Comparison of ENCODE assay signal across 1 fruit fly cellular context in genomic region chr3L:16640509-16641068, dm6.
A peak's percentile ranks its signal among the peaks of the same experiment; 100 is the strongest.
TF ChIP-seq lines count a peak whose summit lies in the region.

No protein-coding gene starts in this region.

TF ChIP-seq in whole organism, embryonic, 481 proteins besides CTCF, POLR2A, EP300 and RAD21 (continued from another document):
- TF ChIP-seq croc (GFP tag; conservative IDR thresholded peaks at IDR 0.05; lab: Robert Waterston, UW) (no peak), Lim3 (GFP tag; IDR thresholded peaks at IDR 0.05; lab: Robert Waterston, UW) (no peak), CG2116 (GFP tag; optimal IDR thresholded peaks at IDR 0.05; lab: Kevin White, UChicago) (peak; percentile 26), z (GFP tag; IDR thresholded peaks at IDR 0.05; lab: Robert Waterston, UW) (no peak), Ptx1 (GFP tag; IDR thresholded peaks at IDR 0.05; lab: Robert Waterston, UW) (no peak), dati (GFP tag; IDR thresholded peaks at IDR 0.05; lab: Robert Waterston, UW) (no peak), chinmo (GFP tag; IDR thresholded peaks at IDR 0.05; lab: Robert Waterston, UW; ENCODE audit: partially characterized antibody) (no peak), CG12299 (tag; optimal IDR thresholded peaks at IDR 0.05; lab: Kevin White, UChicago) (no peak), wdn (GFP tag; IDR thresholded peaks at IDR 0.05; lab: Robert Waterston, UW) (no peak), Dbx (GFP tag; IDR thresholded peaks at IDR 0.05; lab: Robert Waterston, UW) (no peak), ewg (GFP tag; optimal IDR thresholded peaks at IDR 0.05; lab: Kevin White, UChicago) (peak; percentile 11), Awh (GFP tag; IDR thresholded peaks at IDR 0.05; lab: Robert Waterston, UW) (no peak), kni (GFP tag; optimal IDR thresholded peaks at IDR 0.05; lab: Kevin White, UChicago) (no peak), CG10267 (tag; optimal IDR thresholded peaks at IDR 0.05; lab: Kevin White, UChicago) (peak; percentile 53), Atf3 (GFP tag; optimal IDR thresholded peaks at IDR 0.05; lab: Kevin White, UChicago) (no peak), chif (GFP tag; optimal IDR thresholded peaks at IDR 0.05; lab: Kevin White, UChicago) (no peak), CG15601 (tag; optimal IDR thresholded peaks at IDR 0.05; lab: Kevin White, UChicago) (peak; percentile 67), CG7357 (GFP tag; IDR thresholded peaks at IDR 0.05; lab: Robert Waterston, UW) (no peak), CG8388 (GFP tag; optimal IDR thresholded peaks at IDR 0.05; lab: Kevin White, UChicago) (peak; percentile 6), CG4328 (GFP tag; optimal IDR thresholded peaks at IDR 0.05; lab: Kevin White, UChicago) (no peak), Sox100B (GFP tag; optimal IDR thresholded peaks at IDR 0.05; lab: Kevin White, UChicago) (peak; percentile 41), ind (GFP tag; optimal IDR thresholded peaks at IDR 0.05; lab: Kevin White, UChicago) (no peak), CG31224 (GFP tag; IDR thresholded peaks at IDR 0.05; lab: Robert Waterston, UW) (no peak), sug (tag; optimal IDR thresholded peaks at IDR 0.05; lab: Kevin White, UChicago) (no peak), CG9437 (GFP tag; optimal IDR thresholded peaks at IDR 0.05; lab: Kevin White, UChicago) (no peak), Mes4 (GFP tag; optimal IDR thresholded peaks at IDR 0.05; lab: Kevin White, UChicago) (no peak), CG17361 (GFP tag; IDR thresholded peaks at IDR 0.05; lab: Robert Waterston, UW) (peak; percentile 58; the same call in 1 of the 3 replicates), wek (GFP tag; optimal IDR thresholded peaks at IDR 0.05; lab: Kevin White, UChicago) (peak; percentile 5), CG7556 (GFP tag; optimal IDR thresholded peaks at IDR 0.05; lab: Kevin White, UChicago) (peak; percentile 38), da (GFP tag; optimal IDR thresholded peaks at IDR 0.05; lab: Kevin White, UChicago) (no peak), CG17829 (tag; optimal IDR thresholded peaks at IDR 0.05; lab: Kevin White, UChicago) (peak; percentile 13), bcd (GFP tag; optimal IDR thresholded peaks at IDR 0.05; lab: Kevin White, UChicago) (peak; percentile 12), sim (GFP tag; IDR thresholded peaks at IDR 0.05; lab: Robert Waterston, UW) (no peak), nerfin-1 (tag; optimal IDR thresholded peaks at IDR 0.05; lab: Kevin White, UChicago) (peak; percentile 63), bsh (GFP tag; optimal IDR thresholded peaks at IDR 0.05; lab: Kevin White, UChicago) (peak in 1 of 2 experiments; percentile 52), Opbp (GFP tag; IDR thresholded peaks at IDR 0.05; lab: Robert Waterston, UW; ENCODE audit: partially characterized antibody) (no peak), CG43689 (GFP tag; IDR thresholded peaks at IDR 0.05; lab: Robert Waterston, UW) (no peak), fu2 (GFP tag; optimal IDR thresholded peaks at IDR 0.05; lab: Kevin White, UChicago) (no peak), CG33557 (GFP tag; optimal IDR thresholded peaks at IDR 0.05; lab: Kevin White, UChicago) (peak; percentile 51), CG18011 (GFP tag; optimal IDR thresholded peaks at IDR 0.05; lab: Kevin White, UChicago) (no peak), BEAF-32 (GFP tag; optimal IDR thresholded peaks at IDR 0.05; lab: Kevin White, UChicago) (no peak), peb (GFP tag; IDR thresholded peaks at IDR 0.05; lab: Robert Waterston, UW) (no peak), crp (GFP tag; optimal IDR thresholded peaks at IDR 0.05; lab: Kevin White, UChicago) (no peak), gcm2 (GFP tag; optimal IDR thresholded peaks at IDR 0.05; lab: Kevin White, UChicago) (no peak), grn (GFP tag; optimal IDR thresholded peaks at IDR 0.05; lab: Kevin White, UChicago) (no peak)
